Fruit fly (Drosophila melanogaster) whole organism, embryonic: ENCODE results near the gene Pph13.

Source experiments
- Ada2b ChIP-seq: fragments of 200-800 bp; sonication (Bioruptor generic); IDR thresholded peaks from 2 replicates; pipeline ENCODE4 v1.3.6; 2022; ENCODE audit warnings: missing biosample characterization, missing genetic modification characterization
- Bteb2 ChIP-seq: fragments of 200-800 bp; sonication (Bioruptor generic); optimal IDR thresholded peaks from 2 replicates; lab custom pipeline; 2016; ENCODE audit warnings: missing biosample characterization, missing genetic modification characterization
- CG10959 ChIP-seq: fragments of 200-800 bp; sonication (Bioruptor generic); IDR thresholded peaks from 2 replicates; pipeline ENCODE4 v1.3.6; 2022; ENCODE audit warnings: missing biosample characterization, missing genetic modification characterization
- CG11456 ChIP-seq: fragments of 200-800 bp; sonication (Bioruptor generic); IDR thresholded peaks from 3 replicates; pipeline ENCODE4 v1.3.6; 2022; ENCODE audit warnings: missing biosample characterization, missing genetic modification characterization
- CG12744 ChIP-seq: fragments of 200-800 bp; sonication (Bioruptor generic); optimal IDR thresholded peaks from 2 replicates; lab custom pipeline; 2016; ENCODE audit warnings: missing biosample characterization, missing genetic modification characterization
- CG14667 ChIP-seq: fragments of 200-800 bp; sonication (Bioruptor generic); IDR thresholded peaks from 2 replicates; pipeline ENCODE4 v1.3.6; 2022; ENCODE audit warnings: missing biosample characterization, missing genetic modification characterization
- CG14965 ChIP-seq: fragments of 200-800 bp; sonication (Bioruptor generic); optimal IDR thresholded peaks from 2 replicates; lab custom pipeline; 2016; ENCODE audit warnings: missing biosample characterization, missing genetic modification characterization, borderline replicate concordance
- CG1832 ChIP-seq: fragments of 200-800 bp; sonication (Bioruptor generic); optimal IDR thresholded peaks from 2 replicates; lab custom pipeline; 2017; ENCODE audit warnings: missing biosample characterization, mild to moderate bottlenecking, missing genetic modification characterization, inconsistent platforms
- CG18764 ChIP-seq: fragments of 200-800 bp; sonication (Bioruptor generic); optimal IDR thresholded peaks from 3 replicates; lab custom pipeline; 2016; ENCODE audit warnings: missing biosample characterization, missing genetic modification characterization
- CG2712 ChIP-seq: fragments of 200-800 bp; optimal IDR thresholded peaks from 3 replicates; lab custom pipeline; 2019; ENCODE audit warnings: missing biosample characterization, mild to moderate bottlenecking, missing genetic modification characterization, moderate library complexity
- CG30431 ChIP-seq: fragments of 200-800 bp; sonication (Bioruptor generic); optimal IDR thresholded peaks from 2 replicates; lab custom pipeline; 2017; ENCODE audit warnings: missing biosample characterization, missing genetic modification characterization
- CG32772 ChIP-seq: fragments of 200-800 bp; sonication (Bioruptor generic); IDR thresholded peaks from 2 replicates; pipeline ENCODE4 v1.3.6; 2022; ENCODE audit warnings: missing biosample characterization, missing genetic modification characterization
- CG3281 ChIP-seq: fragments of 200-800 bp; sonication (Bioruptor generic); optimal IDR thresholded peaks from 3 replicates; lab custom pipeline; 2017; ENCODE audit warnings: missing biosample characterization, mild to moderate bottlenecking, missing genetic modification characterization
- CG33557 ChIP-seq: fragments of 200-800 bp; sonication (Bioruptor generic); optimal IDR thresholded peaks from 2 replicates; lab custom pipeline; 2019; ENCODE audit warnings: missing biosample characterization, mild to moderate bottlenecking, missing genetic modification characterization, moderate library complexity
- CG34224 ChIP-seq: fragments of 200-800 bp; sonication (Bioruptor generic); IDR thresholded peaks from 3 replicates; pipeline ENCODE4 v1.3.6; 2022; ENCODE audit warnings: missing biosample characterization, missing genetic modification characterization; ENCODE audit not compliant: partially characterized antibody
- CG3726 ChIP-seq: fragments of 200-800 bp; sonication (Bioruptor generic); IDR thresholded peaks from 3 replicates; pipeline ENCODE4, ENCODE4 v1.3.6; 2022; ENCODE audit warnings: missing biosample characterization, missing genetic modification characterization
- CG7357 ChIP-seq: fragments of 200-800 bp; sonication (Bioruptor generic); IDR thresholded peaks from 3 replicates; pipeline ENCODE4 v1.3.6; 2022; ENCODE audit warnings: missing biosample characterization, missing genetic modification characterization
- CG7372 ChIP-seq: fragments of 200-800 bp; sonication (Bioruptor generic); IDR thresholded peaks from 2 replicates; pipeline ENCODE4 v1.3.6; 2022; ENCODE audit warnings: missing biosample characterization, missing genetic modification characterization
- CG7745 ChIP-seq: fragments of 200-800 bp; sonication (Bioruptor generic); optimal IDR thresholded peaks from 2 replicates; lab custom pipeline; 2018; ENCODE audit warnings: missing biosample characterization, mild to moderate bottlenecking, missing genetic modification characterization, moderate library complexity
- CG7839 ChIP-seq: fragments of 200-800 bp; sonication (Bioruptor generic); optimal IDR thresholded peaks from 3 replicates; lab custom pipeline; 2018; ENCODE audit warnings: missing biosample characterization, mild to moderate bottlenecking, missing genetic modification characterization, moderate library complexity
- CG9876 ChIP-seq: fragments of 200-800 bp; sonication (Bioruptor generic); optimal IDR thresholded peaks from 2 replicates; lab custom pipeline; 2016; ENCODE audit warnings: missing biosample characterization, missing genetic modification characterization
- HLHmδ ChIP-seq: fragments of 200-800 bp; sonication (Bioruptor generic); optimal IDR thresholded peaks from 2 replicates; lab custom pipeline; 2018; ENCODE audit warnings: missing biosample characterization, mild to moderate bottlenecking, missing genetic modification characterization, moderate library complexity
- Hr51 ChIP-seq, 2 experiments: fragments of 200-800 bp; sonication (Bioruptor generic); optimal IDR thresholded peaks; 2 replicates in 1 of 2; 3 replicates in 1 of 2; lab custom pipeline; 2016 to 2018; ENCODE audit warnings: missing biosample characterization in 2 of 2, missing genetic modification characterization in 2 of 2, mild to moderate bottlenecking in 1 of 2, moderate library complexity in 1 of 2
- MBD-R2 ChIP-seq: fragments of 200-800 bp; sonication (Bioruptor generic); IDR thresholded peaks from 2 replicates; pipeline ENCODE4 v1.3.6; 2022; ENCODE audit warnings: missing biosample characterization, missing genetic modification characterization
- MTF-1 ChIP-seq: fragments of 200-800 bp; sonication (Bioruptor generic); optimal IDR thresholded peaks from 2 replicates; lab custom pipeline; 2018; ENCODE audit warnings: missing biosample characterization, mild to moderate bottlenecking, missing genetic modification characterization, borderline replicate concordance
- Mrtf ChIP-seq: fragments of 200-800 bp; sonication (Bioruptor generic); IDR thresholded peaks from 3 replicates; pipeline ENCODE4 v1.3.6; 2022; ENCODE audit warnings: missing biosample characterization, missing genetic modification characterization
- NfI ChIP-seq: fragments of 200-800 bp; sonication (Bioruptor generic); optimal IDR thresholded peaks from 3 replicates; lab custom pipeline; 2018; ENCODE audit warnings: missing biosample characterization, mild to moderate bottlenecking, missing genetic modification characterization, moderate library complexity
- Ptx1 ChIP-seq: fragments of 200-800 bp; sonication (Bioruptor generic); IDR thresholded peaks from 2 replicates; pipeline ENCODE4 v1.3.6; 2022; ENCODE audit warnings: missing biosample characterization, missing genetic modification characterization
- Scr ChIP-seq: fragments of 200-800 bp; sonication (Bioruptor generic); IDR thresholded peaks from 2 replicates; pipeline ENCODE4 v1.3.6; 2022; ENCODE audit warnings: missing biosample characterization, missing genetic modification characterization; ENCODE audit not compliant: partially characterized antibody
- Xbp1 ChIP-seq: fragments of 200-800 bp; sonication (Bioruptor generic); optimal IDR thresholded peaks from 3 replicates; lab custom pipeline; 2016; ENCODE audit warnings: missing biosample characterization, mild to moderate bottlenecking, missing genetic modification characterization
- amos ChIP-seq: fragments of 200-800 bp; sonication (Bioruptor generic); IDR thresholded peaks from 2 replicates; pipeline ENCODE4 v1.3.6; 2022; ENCODE audit warnings: missing biosample characterization, missing genetic modification characterization; ENCODE audit not compliant: partially characterized antibody
- br ChIP-seq: fragments of >200 bp; optimal IDR thresholded peaks from 2 replicates; lab custom pipeline; 2017
- dm ChIP-seq: fragments of 200-800 bp; sonication (Bioruptor generic); optimal IDR thresholded peaks from 3 replicates; lab custom pipeline; 2016; ENCODE audit warnings: missing biosample characterization, missing genetic modification characterization
- ems ChIP-seq: fragments of 200-800 bp; sonication (Bioruptor generic); optimal IDR thresholded peaks from 3 replicates; lab custom pipeline; 2016; ENCODE audit warnings: missing biosample characterization, missing genetic modification characterization
- fd3F ChIP-seq: fragments of 200-800 bp; sonication (Bioruptor generic); optimal IDR thresholded peaks from 2 replicates; lab custom pipeline; 2018; ENCODE audit warnings: missing biosample characterization, mild to moderate bottlenecking, missing genetic modification characterization, moderate library complexity
- grn ChIP-seq: fragments of 200-800 bp; sonication (Bioruptor generic); optimal IDR thresholded peaks from 3 replicates; lab custom pipeline; 2017; ENCODE audit warnings: missing biosample characterization, missing genetic modification characterization
- ham ChIP-seq: fragments of 200-800 bp; sonication (Bioruptor generic); IDR thresholded peaks from 2 replicates; pipeline ENCODE4 v1.3.6; 2022; ENCODE audit warnings: missing biosample characterization, missing genetic modification characterization
- hbn ChIP-seq: fragments of 200-800 bp; sonication (Bioruptor generic); IDR thresholded peaks from 2 replicates; pipeline ENCODE4 v1.3.6; 2022; ENCODE audit warnings: missing biosample characterization, missing genetic modification characterization; ENCODE audit not compliant: partially characterized antibody
- hkb ChIP-seq, 2 experiments: fragments of 200-800 bp in 1 of 2; fragments of >200 bp in 1 of 2; sonication (Bioruptor generic) in 1 of 2; IDR thresholded peaks in 1 of 2; optimal IDR thresholded peaks in 1 of 2; 2 replicates each; pipeline versions ENCODE4 v1.3.6 to Lab custom; 2017 to 2022; ENCODE audit warnings: missing biosample characterization in 1 of 2, missing genetic modification characterization in 1 of 2
- ind ChIP-seq: fragments of 200-800 bp; sonication (Bioruptor generic); optimal IDR thresholded peaks from 3 replicates; lab custom pipeline; 2016; ENCODE audit warnings: missing biosample characterization, missing genetic modification characterization
- oc ChIP-seq: fragments of 200-800 bp; sonication (Bioruptor generic); optimal IDR thresholded peaks from 2 replicates; lab custom pipeline; 2018; ENCODE audit warnings: missing biosample characterization, mild to moderate bottlenecking, missing genetic modification characterization, moderate library complexity
- sima ChIP-seq: fragments of 200-800 bp; sonication (Bioruptor generic); optimal IDR thresholded peaks from 2 replicates; lab custom pipeline; 2016; ENCODE audit warnings: missing biosample characterization, missing genetic modification characterization
- slbo ChIP-seq: fragments of 200-800 bp; sonication (Bioruptor generic); IDR thresholded peaks from 2 replicates; pipeline ENCODE4 v1.3.6; 2022; ENCODE audit warnings: missing biosample characterization, missing genetic modification characterization
- ssp ChIP-seq: fragments of 200-800 bp; sonication (Bioruptor generic); IDR thresholded peaks from 2 replicates; pipeline ENCODE4 v1.3.6; 2022; ENCODE audit warnings: missing biosample characterization, missing genetic modification characterization
- trem ChIP-seq: fragments of 200-800 bp; optimal IDR thresholded peaks from 3 replicates; lab custom pipeline; 2019; ENCODE audit warnings: missing biosample characterization, mild to moderate bottlenecking, missing genetic modification characterization, moderate library complexity
- trh ChIP-seq: fragments of 200-800 bp; sonication (Bioruptor generic); optimal IDR thresholded peaks from 2 replicates; lab custom pipeline; 2016; ENCODE audit warnings: missing biosample characterization, missing genetic modification characterization
- vnd ChIP-seq: fragments of 200-800 bp; sonication (Bioruptor generic); IDR thresholded peaks from 3 replicates; pipeline ENCODE4 v1.3.6; 2022; ENCODE audit warnings: missing biosample characterization, missing genetic modification characterization; ENCODE audit not compliant: partially characterized antibody
- zen2 ChIP-seq: fragments of 200-800 bp; sonication (Bioruptor generic); IDR thresholded peaks from 3 replicates; pipeline ENCODE4 v1.3.6; 2022; ENCODE audit warnings: missing biosample characterization, missing genetic modification characterization; ENCODE audit not compliant: partially characterized antibody
- zf30C ChIP-seq: fragments of 200-800 bp; sonication (Bioruptor generic); optimal IDR thresholded peaks from 3 replicates; lab custom pipeline; 2018; ENCODE audit warnings: missing biosample characterization, mild to moderate bottlenecking, missing genetic modification characterization

The Pph13 gene

DNA sequence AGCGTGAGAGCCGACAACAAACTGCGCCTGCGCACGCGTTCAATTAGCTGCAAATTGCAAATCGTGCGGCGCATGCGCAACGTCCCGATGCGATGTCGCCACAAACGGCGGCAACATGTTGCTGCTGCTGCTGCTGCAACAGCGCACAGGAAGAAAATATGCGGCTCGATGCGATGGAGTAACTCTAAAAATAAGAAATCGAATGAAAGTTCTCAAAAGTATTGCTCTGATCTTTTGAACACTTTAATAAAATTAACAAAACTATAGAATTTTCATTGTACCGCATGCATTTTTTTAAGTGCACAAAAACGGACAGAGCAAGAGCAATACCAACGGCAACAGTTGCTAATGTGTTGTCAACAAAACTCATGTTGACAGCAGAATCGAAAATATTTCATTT is 28.9 kb downstream of the Pph13 start (continued):
- TF ChIP-seq CG2712 (tag; lab: Kevin White, UChicago), result peak; percentile 72
- TF ChIP-seq CG18764 (GFP tag; lab: Kevin White, UChicago), result peak; percentile 12
- TF ChIP-seq ems (GFP tag; lab: Kevin White, UChicago), result no peak
- TF ChIP-seq br (lab: Kevin White, UChicago), result no peak
- no peak for TF ChIP-seq vnd (GFP tag; lab: Robert Waterston, UW)
- no peak for TF ChIP-seq CG1832 (GFP tag; lab: Kevin White, UChicago)
- peak; percentile 34 for TF ChIP-seq Xbp1
- 0 out of 2 replicates have a peak, but pooled peaks have one; percentile 19 for TF ChIP-seq ssp
- TF ChIP-seq zf30C (GFP tag; lab: Kevin White, UChicago), result no peak
- no peak for TF ChIP-seq CG7839
- TF ChIP-seq dm (GFP tag; lab: Kevin White, UChicago), result no peak
- TF ChIP-seq Ada2b, result no peak
- no peak for TF ChIP-seq CG11456 (GFP tag; lab: Robert Waterston, UW)
- TF ChIP-seq CG33557, result peak; percentile 57
- no peak for TF ChIP-seq CG14667 (GFP tag; lab: Robert Waterston, UW)
- TF ChIP-seq MTF-1 (GFP tag; lab: Kevin White, UChicago), result no peak
- no peak; the same call in 2 of the 3 replicates for TF ChIP-seq CG7357 (GFP tag; lab: Robert Waterston, UW)
- TF ChIP-seq trem, result peak; percentile 43
- no peak for TF ChIP-seq CG34224 (GFP tag; lab: Robert Waterston, UW)
- no peak for TF ChIP-seq CG12744 (GFP tag; lab: Kevin White, UChicago)
- no peak for TF ChIP-seq NfI
- TF ChIP-seq Mrtf (GFP tag; lab: Robert Waterston, UW), result peak; percentile 28; the same call in 1 of the 3 replicates
- no peak for TF ChIP-seq CG7372 (GFP tag; lab: Robert Waterston, UW)
- TF ChIP-seq CG30431, result peak; percentile 43
- no peak for TF ChIP-seq Bteb2 (GFP tag; lab: Kevin White, UChicago)
- no peak for TF ChIP-seq CG3281
- TF ChIP-seq CG32772 (GFP tag; lab: Robert Waterston, UW), result peak; percentile 29; the same call in 1 of the 2 replicates
- no peak for TF ChIP-seq trh
- TF ChIP-seq amos (GFP tag; lab: Robert Waterston, UW), result no peak
- no peak for TF ChIP-seq oc (tag; lab: Kevin White, UChicago)
- no peak for TF ChIP-seq grn
- no peak for TF ChIP-seq CG3726 (GFP tag; lab: Robert Waterston, UW)
- TF ChIP-seq ind (GFP tag; lab: Kevin White, UChicago), result no peak
- no peak for TF ChIP-seq sima (GFP tag; lab: Kevin White, UChicago)
- no peak for TF ChIP-seq hbn (GFP tag; lab: Robert Waterston, UW)
- no peak for TF ChIP-seq Hr51 (GFP tag; optimal IDR thresholded peaks at IDR 0.05; lab: Kevin White, UChicago)
- no peak for TF ChIP-seq hkb (optimal IDR thresholded peaks at IDR 0.05; lab: Kevin White, UChicago)
- TF ChIP-seq hkb (GFP tag; IDR thresholded peaks at IDR 0.05; lab: Robert Waterston, UW), result no peak; the same call in 1 of the 2 replicates
- peak; percentile 75 for TF ChIP-seq CG10959 (GFP tag; lab: Robert Waterston, UW)
- TF ChIP-seq fd3F (GFP tag; lab: Kevin White, UChicago), result no peak
- no peak for TF ChIP-seq ham (GFP tag; lab: Robert Waterston, UW)
- no peak for TF ChIP-seq zen2 (GFP tag; lab: Robert Waterston, UW)
- no peak for TF ChIP-seq HLHmδ (GFP tag; lab: Kevin White, UChicago)
- TF ChIP-seq CG9876, result no peak
- TF ChIP-seq Ptx1 (GFP tag; lab: Robert Waterston, UW), result peak; percentile 18; the same call in 1 of the 2 replicates
- no peak for TF ChIP-seq CG7745
- TF ChIP-seq slbo, result no peak
- no peak for TF ChIP-seq Scr (GFP tag; lab: Robert Waterston, UW)
- TF ChIP-seq CG14965, result no peak
- TF ChIP-seq MBD-R2 (GFP tag; lab: Robert Waterston, UW), result no peak
- TF ChIP-seq, all 482 proteins: peak for 118
